Fruit fly (Drosophila melanogaster) whole organism, adult: ENCODE results near the gene CG3699.

Experiments
- CG11617 ChIP-seq: fragments of 200-800 bp; sonication (Bioruptor generic); optimal IDR thresholded peaks from 2 replicates; lab custom pipeline; 2017; ENCODE audit warnings: mild to moderate bottlenecking, missing biosample characterization, missing genetic modification reagents, missing genetic modification characterization
- CG12768 ChIP-seq: fragments of 200-800 bp; sonication (Bioruptor generic); optimal IDR thresholded peaks from 2 replicates; lab custom pipeline; 2017; ENCODE audit warnings: missing biosample characterization, missing genetic modification characterization, mild to moderate bottlenecking, moderate library complexity, missing genetic modification reagents
- CG14711 ChIP-seq: fragments of 200-800 bp; sonication (Bioruptor generic); optimal IDR thresholded peaks from 2 replicates; lab custom pipeline; 2018; ENCODE audit warnings: missing biosample characterization, mild to moderate bottlenecking, missing genetic modification characterization, moderate library complexity
- CG1620 ChIP-seq: fragments of 200-800 bp; sonication (Bioruptor generic); optimal IDR thresholded peaks from 2 replicates; lab custom pipeline; 2016; ENCODE audit warnings: missing biosample characterization, missing genetic modification characterization
- CG33017 ChIP-seq: fragments of 200-800 bp; sonication (Bioruptor generic); optimal IDR thresholded peaks from 2 replicates; lab custom pipeline; 2018; ENCODE audit warnings: missing biosample characterization, mild to moderate bottlenecking, missing genetic modification characterization, moderate library complexity
- CG5204 ChIP-seq: fragments of 200-800 bp; sonication (Bioruptor generic); optimal IDR thresholded peaks from 2 replicates; lab custom pipeline; 2016; ENCODE audit warnings: missing biosample characterization, missing genetic modification characterization
- CG7045 ChIP-seq: fragments of 200-800 bp; sonication (Bioruptor generic); optimal IDR thresholded peaks from 2 replicates; lab custom pipeline; 2017; ENCODE audit warnings: missing biosample characterization, mild to moderate bottlenecking, missing genetic modification characterization
- CG7101 ChIP-seq: fragments of 200-800 bp; sonication (Bioruptor generic); optimal IDR thresholded peaks from 2 replicates; lab custom pipeline; 2018; ENCODE audit warnings: missing biosample characterization, mild to moderate bottlenecking, missing genetic modification characterization, moderate library complexity
- Clk ChIP-seq: fragments of 200-800 bp; sonication (Bioruptor generic); optimal IDR thresholded peaks from 2 replicates; lab custom pipeline; 2017; ENCODE audit warnings: missing biosample characterization, missing genetic modification characterization
- Crg-1 ChIP-seq: fragments of 200-800 bp; sonication (Bioruptor generic); optimal IDR thresholded peaks from 2 replicates; lab custom pipeline; 2016; ENCODE audit warnings: missing biosample characterization, missing genetic modification characterization
- Hr96 ChIP-seq: fragments of 200-800 bp; sonication (Bioruptor generic); optimal IDR thresholded peaks from 2 replicates; lab custom pipeline; 2016; ENCODE audit warnings: missing biosample characterization, missing genetic modification characterization
- Mnt ChIP-seq: fragments of 200-800 bp; sonication (Bioruptor generic); optimal IDR thresholded peaks from 2 replicates; lab custom pipeline; 2016; ENCODE audit warnings: missing biosample characterization, mild to moderate bottlenecking, missing genetic modification characterization
- bab1 ChIP-seq: fragments of 200-800 bp; sonication (Bioruptor generic); optimal IDR thresholded peaks from 3 replicates; lab custom pipeline; 2019; ENCODE audit warnings: missing biosample characterization, mild to moderate bottlenecking, missing genetic modification characterization, moderate library complexity
- cic ChIP-seq: fragments of 200-800 bp; sonication (Bioruptor generic); optimal IDR thresholded peaks from 2 replicates; lab custom pipeline; 2017; ENCODE audit warnings: missing biosample characterization, mild to moderate bottlenecking, missing genetic modification characterization, moderate library complexity
- cnc ChIP-seq, 2 experiments: fragments of >200 bp; optimal IDR thresholded peaks; 2 replicates each; lab custom pipeline; 2017
- kay ChIP-seq: fragments of 200-800 bp; sonication (Bioruptor generic); peaks from one replicate; lab custom pipeline; 2016; ENCODE audit warnings: missing biosample characterization, missing genetic modification characterization, borderline replicate concordance
- ovo ChIP-seq: fragments of 200-800 bp; sonication (Bioruptor generic); optimal IDR thresholded peaks from 2 replicates; lab custom pipeline; 2016; ENCODE audit warnings: missing biosample characterization, missing genetic modification characterization
- pad ChIP-seq: fragments of 200-800 bp; sonication (Bioruptor generic); optimal IDR thresholded peaks from 3 replicates; lab custom pipeline; 2017; ENCODE audit warnings: missing biosample characterization, missing genetic modification characterization, mild to moderate bottlenecking, moderate library complexity, missing genetic modification reagents
- tj ChIP-seq: fragments of 200-800 bp; sonication (Bioruptor generic); optimal IDR thresholded peaks from 3 replicates; lab custom pipeline; 2017; ENCODE audit warnings: missing biosample characterization, mild to moderate bottlenecking, missing genetic modification characterization, moderate library complexity
- toe ChIP-seq: fragments of 200-800 bp; sonication (Bioruptor generic); optimal IDR thresholded peaks from 2 replicates; lab custom pipeline; 2016; ENCODE audit warnings: missing biosample characterization, missing genetic modification characterization

CG3699 gene

DNA sequence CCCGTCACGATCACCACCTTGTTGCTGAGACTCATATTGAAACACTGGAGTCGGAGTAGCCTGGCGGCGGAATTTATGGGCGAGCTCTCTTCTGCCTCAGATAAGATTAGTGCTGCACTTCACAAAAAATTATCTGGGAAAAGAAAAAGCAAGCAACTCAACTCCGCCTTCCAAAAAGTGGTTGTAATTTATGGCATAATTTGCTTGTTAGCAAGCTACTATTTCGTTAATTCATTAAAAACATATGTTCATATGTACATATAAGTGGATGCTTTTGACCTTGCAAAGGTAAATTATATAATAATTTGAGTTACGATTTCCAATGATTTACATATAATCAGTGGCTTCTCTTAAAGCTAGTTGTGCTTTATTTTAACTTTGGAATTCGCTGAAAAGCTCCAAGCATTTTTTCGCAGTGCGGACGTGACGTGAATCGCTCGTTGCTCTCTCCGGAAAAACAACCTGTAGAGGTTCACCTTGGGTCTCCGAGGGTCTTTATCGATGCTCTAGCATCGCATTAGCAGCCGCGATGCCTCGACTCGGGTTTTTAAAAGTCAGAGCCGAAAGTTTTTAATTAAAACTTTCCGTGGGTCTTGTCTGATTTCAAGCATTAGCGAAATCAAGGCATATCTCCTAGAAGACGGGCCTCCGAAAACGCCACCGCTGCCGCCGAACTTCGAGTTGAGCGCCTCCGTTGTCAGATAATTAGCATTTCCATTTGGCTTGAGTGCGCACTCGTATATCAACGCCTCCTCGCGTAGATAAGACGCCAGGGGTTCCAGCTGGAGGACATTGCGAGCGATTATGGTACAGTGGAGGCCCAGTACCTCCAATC is at the start of gene CG3699:
TSS of gene CG3699 (minus strand) at position 51 of the 835 bp plus-strand sequence.
- no peak for TF ChIP-seq Hr96
- no peak for TF ChIP-seq CG12768 (GFP tag; lab: Kevin White, UChicago)
- no peak for TF ChIP-seq Clk (GFP tag; lab: Kevin White, UChicago)
- TF ChIP-seq ovo (GFP tag; lab: Kevin White, UChicago) = no peak
- TF ChIP-seq kay = no peak
- TF ChIP-seq CG33017 (tag; lab: Kevin White, UChicago) = peak; percentile 17
- peak; percentile 13 for TF ChIP-seq toe
- TF ChIP-seq CG5204 (GFP tag; lab: Kevin White, UChicago) = no peak
- TF ChIP-seq CG14711 = peak; percentile 3
- peak; percentile 54 for TF ChIP-seq CG11617
- TF ChIP-seq cnc (optimal IDR thresholded peaks at IDR 0.05; lab: Kevin White, UChicago) = no peak
- peak; percentile 51 for TF ChIP-seq CG7101 (tag; lab: Kevin White, UChicago)
- no peak for TF ChIP-seq cic
- TF ChIP-seq CG1620 (GFP tag; lab: Kevin White, UChicago) = no peak
- no peak for TF ChIP-seq CG7045 (GFP tag; lab: Kevin White, UChicago)
- TF ChIP-seq pad (GFP tag; lab: Kevin White, UChicago) = peak; percentile 14

DNA sequence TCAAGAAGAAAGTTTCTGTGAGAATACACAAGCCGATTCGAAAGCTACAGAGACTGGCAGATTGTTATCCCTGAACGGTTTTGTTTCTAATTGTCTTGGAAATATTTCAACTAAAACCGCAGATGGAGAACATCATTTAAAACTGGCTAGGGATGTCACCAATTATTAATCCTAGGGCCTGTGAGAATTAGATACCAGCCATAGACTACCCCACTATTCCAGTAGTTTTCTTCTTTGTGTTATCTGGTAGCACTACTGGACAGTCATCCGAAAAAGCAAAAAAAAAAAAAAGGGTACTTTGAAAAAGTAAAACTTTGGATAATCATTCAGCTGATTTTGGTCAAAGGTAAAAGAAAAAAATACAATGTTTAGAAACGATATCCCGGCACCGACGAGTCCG is 42.9 kb upstream of the CG3699 start, which contains the start of gene CG18823:
TSS of gene CG18823 (plus strand) at position 301 of the 400 bp plus-strand sequence.
- TF ChIP-seq ovo (GFP tag; lab: Kevin White, UChicago) (no peak), Clk (GFP tag; lab: Kevin White, UChicago) (no peak), CG5204 (GFP tag; lab: Kevin White, UChicago) (no peak), CG33017 (tag; lab: Kevin White, UChicago) (no peak), cic (no peak), bab1 (GFP tag; lab: Kevin White, UChicago) (no peak), tj (GFP tag; lab: Kevin White, UChicago) (no peak), pad (GFP tag; lab: Kevin White, UChicago) (no peak), CG12768 (GFP tag; lab: Kevin White, UChicago) (no peak), cnc (optimal IDR thresholded peaks at IDR 0.05; lab: Kevin White, UChicago) (no peak), CG1620 (GFP tag; lab: Kevin White, UChicago) (no peak), toe (no peak), CG14711 (no peak), CG7045 (GFP tag; lab: Kevin White, UChicago) (no peak), CG7101 (tag; lab: Kevin White, UChicago) (no peak), Mnt (GFP tag; lab: Kevin White, UChicago) (no peak), Crg-1 (GFP tag; lab: Kevin White, UChicago) (no peak)

DNA sequence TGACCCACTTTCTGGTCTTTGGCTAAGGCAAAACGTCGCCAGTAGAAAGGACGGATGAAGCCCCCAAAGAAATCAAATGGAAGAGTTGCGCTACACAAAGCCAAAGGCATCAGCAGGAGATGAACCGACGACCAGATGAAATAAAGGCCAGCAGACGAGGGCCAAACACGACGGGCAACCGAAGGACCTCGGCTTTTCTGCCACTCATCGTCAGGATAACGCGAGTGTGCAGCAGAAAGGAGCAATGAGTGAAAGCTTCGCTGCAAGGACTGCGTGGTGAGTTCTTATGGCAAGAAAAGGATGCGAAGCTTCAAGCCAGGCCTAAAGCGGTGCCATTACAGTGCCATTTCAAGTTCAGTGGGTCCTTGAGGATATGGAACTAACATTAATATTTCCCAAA is 38.6 kb upstream of the CG3699 start:
- TF ChIP-seq CG7101 (tag; lab: Kevin White, UChicago) (no peak), pad (GFP tag; lab: Kevin White, UChicago) (peak; percentile 46)

DNA sequence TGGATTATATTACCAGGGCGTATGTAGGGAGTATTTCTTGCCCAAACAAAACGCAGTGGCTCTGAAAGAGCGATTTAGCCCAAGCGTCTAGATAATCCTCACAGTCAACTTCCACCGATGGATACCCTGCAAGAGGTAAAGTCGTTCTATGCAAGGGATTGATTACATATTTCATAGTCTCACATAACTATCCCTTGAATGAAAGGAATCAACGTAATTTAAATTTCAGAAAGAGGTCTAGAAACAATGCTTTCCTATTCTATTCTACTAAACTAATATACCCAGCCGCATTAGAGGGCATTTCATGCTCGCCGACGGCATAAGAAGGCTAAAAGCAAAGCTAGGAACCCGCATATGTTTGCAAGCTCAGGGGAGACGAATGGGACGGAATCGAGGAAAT is 19.5 kb upstream of the CG3699 start:
- no peak for TF ChIP-seq Crg-1 (GFP tag; lab: Kevin White, UChicago)
- no peak for TF ChIP-seq CG12768 (GFP tag; lab: Kevin White, UChicago)
- TF ChIP-seq cic = no peak
- no peak for TF ChIP-seq ovo (GFP tag; lab: Kevin White, UChicago)
- no peak for TF ChIP-seq Mnt (GFP tag; lab: Kevin White, UChicago)
- TF ChIP-seq pad (GFP tag; lab: Kevin White, UChicago) = no peak
- no peak for TF ChIP-seq Hr96
- no peak for TF ChIP-seq Clk (GFP tag; lab: Kevin White, UChicago)
- TF ChIP-seq CG7101 (tag; lab: Kevin White, UChicago) = no peak
- no peak for TF ChIP-seq CG1620 (GFP tag; lab: Kevin White, UChicago)
- no peak for TF ChIP-seq CG5204 (GFP tag; lab: Kevin White, UChicago)
- TF ChIP-seq cnc (optimal IDR thresholded peaks at IDR 0.05; lab: Kevin White, UChicago) = no peak
- no peak for TF ChIP-seq CG14711
- no peak for TF ChIP-seq bab1 (GFP tag; lab: Kevin White, UChicago)
- TF ChIP-seq toe = no peak
- no peak for TF ChIP-seq tj (GFP tag; lab: Kevin White, UChicago)

DNA sequence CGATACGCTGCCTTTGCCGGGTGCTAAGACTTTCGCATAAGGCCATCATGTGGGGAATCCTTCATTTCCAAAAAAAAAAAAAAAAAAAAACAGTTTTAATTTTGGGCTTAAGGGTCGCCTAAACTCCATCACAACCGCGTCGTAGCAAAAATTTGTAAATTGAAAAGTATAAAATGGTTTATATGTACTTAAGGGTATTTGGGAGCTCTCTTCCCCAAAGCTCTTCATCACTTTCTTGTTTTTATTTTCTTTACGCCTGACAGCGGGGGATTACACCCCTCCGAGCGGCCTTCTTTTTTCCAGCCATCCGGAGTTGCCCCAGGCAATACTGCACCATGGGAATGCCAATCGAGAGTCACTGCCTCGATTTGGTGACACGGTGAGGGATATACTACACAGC is 16.7 kb upstream of the CG3699 start:
- no peak for TF ChIP-seq CG5204 (GFP tag; lab: Kevin White, UChicago)
- no peak for TF ChIP-seq CG11617

DNA sequence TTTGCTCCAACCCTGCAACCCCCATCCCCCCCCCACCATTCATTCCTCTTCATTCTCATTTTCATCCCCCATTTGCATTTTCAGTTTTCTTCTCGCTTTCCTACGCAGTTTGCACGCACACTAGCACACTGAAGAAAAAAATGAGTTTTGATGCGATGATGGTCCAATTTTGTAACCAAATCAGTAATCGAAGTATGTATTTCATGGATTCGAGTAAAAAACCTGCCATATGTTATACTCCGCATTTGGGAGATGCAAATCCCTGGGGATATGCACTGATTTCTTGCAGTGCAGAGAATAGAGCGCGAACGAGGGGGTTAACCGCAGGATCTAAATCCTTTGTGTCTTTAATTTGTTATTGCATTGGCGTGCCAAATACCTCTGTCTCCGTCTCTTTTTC is 8.6 kb upstream of the CG3699 start:
- TF ChIP-seq CG1620 (GFP tag; lab: Kevin White, UChicago) (no peak), Hr96 (no peak), Mnt (GFP tag; lab: Kevin White, UChicago) (no peak), bab1 (GFP tag; lab: Kevin White, UChicago) (no peak), ovo (GFP tag; lab: Kevin White, UChicago) (no peak), CG7045 (GFP tag; lab: Kevin White, UChicago) (no peak), CG5204 (GFP tag; lab: Kevin White, UChicago) (no peak), CG11617 (no peak)
